Fruit fly (Drosophila melanogaster) whole organism, adult: ENCODE measurements around the gene CG31677.

ENCODE experiments used
- CG11617 ChIP-seq: fragments of 200-800 bp; sonication (Bioruptor generic); optimal IDR thresholded peaks from 2 replicates; lab custom pipeline; 2017; ENCODE audit warnings: mild to moderate bottlenecking, missing biosample characterization, missing genetic modification reagents, missing genetic modification characterization
- CG12768 ChIP-seq: fragments of 200-800 bp; sonication (Bioruptor generic); optimal IDR thresholded peaks from 2 replicates; lab custom pipeline; 2017; ENCODE audit warnings: missing biosample characterization, missing genetic modification characterization, mild to moderate bottlenecking, moderate library complexity, missing genetic modification reagents
- CG14711 ChIP-seq: fragments of 200-800 bp; sonication (Bioruptor generic); optimal IDR thresholded peaks from 2 replicates; lab custom pipeline; 2018; ENCODE audit warnings: missing biosample characterization, mild to moderate bottlenecking, missing genetic modification characterization, moderate library complexity
- CG1620 ChIP-seq: fragments of 200-800 bp; sonication (Bioruptor generic); optimal IDR thresholded peaks from 2 replicates; lab custom pipeline; 2016; ENCODE audit warnings: missing biosample characterization, missing genetic modification characterization
- CG33017 ChIP-seq: fragments of 200-800 bp; sonication (Bioruptor generic); optimal IDR thresholded peaks from 2 replicates; lab custom pipeline; 2018; ENCODE audit warnings: missing biosample characterization, mild to moderate bottlenecking, missing genetic modification characterization, moderate library complexity
- CG5204 ChIP-seq: fragments of 200-800 bp; sonication (Bioruptor generic); optimal IDR thresholded peaks from 2 replicates; lab custom pipeline; 2016; ENCODE audit warnings: missing biosample characterization, missing genetic modification characterization
- CG7045 ChIP-seq: fragments of 200-800 bp; sonication (Bioruptor generic); optimal IDR thresholded peaks from 2 replicates; lab custom pipeline; 2017; ENCODE audit warnings: missing biosample characterization, mild to moderate bottlenecking, missing genetic modification characterization
- CG7101 ChIP-seq: fragments of 200-800 bp; sonication (Bioruptor generic); optimal IDR thresholded peaks from 2 replicates; lab custom pipeline; 2018; ENCODE audit warnings: missing biosample characterization, mild to moderate bottlenecking, missing genetic modification characterization, moderate library complexity
- Clk ChIP-seq: fragments of 200-800 bp; sonication (Bioruptor generic); optimal IDR thresholded peaks from 2 replicates; lab custom pipeline; 2017; ENCODE audit warnings: missing biosample characterization, missing genetic modification characterization
- Crg-1 ChIP-seq: fragments of 200-800 bp; sonication (Bioruptor generic); optimal IDR thresholded peaks from 2 replicates; lab custom pipeline; 2016; ENCODE audit warnings: missing biosample characterization, missing genetic modification characterization
- Hr96 ChIP-seq: fragments of 200-800 bp; sonication (Bioruptor generic); optimal IDR thresholded peaks from 2 replicates; lab custom pipeline; 2016; ENCODE audit warnings: missing biosample characterization, missing genetic modification characterization
- Mnt ChIP-seq: fragments of 200-800 bp; sonication (Bioruptor generic); optimal IDR thresholded peaks from 2 replicates; lab custom pipeline; 2016; ENCODE audit warnings: missing biosample characterization, mild to moderate bottlenecking, missing genetic modification characterization
- cic ChIP-seq: fragments of 200-800 bp; sonication (Bioruptor generic); optimal IDR thresholded peaks from 2 replicates; lab custom pipeline; 2017; ENCODE audit warnings: missing biosample characterization, mild to moderate bottlenecking, missing genetic modification characterization, moderate library complexity
- cnc ChIP-seq, 2 experiments: fragments of >200 bp; optimal IDR thresholded peaks; 2 replicates each; lab custom pipeline; 2017
- kay ChIP-seq: fragments of 200-800 bp; sonication (Bioruptor generic); peaks from one replicate; lab custom pipeline; 2016; ENCODE audit warnings: missing biosample characterization, missing genetic modification characterization, borderline replicate concordance
- ovo ChIP-seq: fragments of 200-800 bp; sonication (Bioruptor generic); optimal IDR thresholded peaks from 2 replicates; lab custom pipeline; 2016; ENCODE audit warnings: missing biosample characterization, missing genetic modification characterization
- tj ChIP-seq: fragments of 200-800 bp; sonication (Bioruptor generic); optimal IDR thresholded peaks from 3 replicates; lab custom pipeline; 2017; ENCODE audit warnings: missing biosample characterization, mild to moderate bottlenecking, missing genetic modification characterization, moderate library complexity
- toe ChIP-seq: fragments of 200-800 bp; sonication (Bioruptor generic); optimal IDR thresholded peaks from 2 replicates; lab custom pipeline; 2016; ENCODE audit warnings: missing biosample characterization, missing genetic modification characterization

CG31677 gene

dm6 chr2L:20601282-20601681 is 2.7 kb downstream of the CG31677 start:
- no peak for TF ChIP-seq CG14711 (tag; lab: Kevin White, UChicago)
- no peak for TF ChIP-seq CG12768 (GFP tag; lab: Kevin White, UChicago)
- TF ChIP-seq cnc (optimal IDR thresholded peaks at IDR 0.05; lab: Kevin White, UChicago) = no peak
- no peak for TF ChIP-seq CG7045 (GFP tag; lab: Kevin White, UChicago)
- no peak for TF ChIP-seq Hr96
- no peak for TF ChIP-seq kay (GFP tag; lab: Kevin White, UChicago)
- no peak for TF ChIP-seq ovo
- no peak for TF ChIP-seq cic (GFP tag; lab: Kevin White, UChicago)
- no peak for TF ChIP-seq Crg-1 (GFP tag; lab: Kevin White, UChicago)
- TF ChIP-seq Clk (GFP tag; lab: Kevin White, UChicago) = no peak
- no peak for TF ChIP-seq CG11617
- no peak for TF ChIP-seq CG7101 (tag; lab: Kevin White, UChicago)
- TF ChIP-seq tj (GFP tag; lab: Kevin White, UChicago) = no peak
- TF ChIP-seq toe (GFP tag; lab: Kevin White, UChicago) = no peak
- TF ChIP-seq Mnt (GFP tag; lab: Kevin White, UChicago) = no peak
- no peak for TF ChIP-seq CG5204 (GFP tag; lab: Kevin White, UChicago)
- no peak for TF ChIP-seq CG1620 (GFP tag; lab: Kevin White, UChicago)

DNA sequence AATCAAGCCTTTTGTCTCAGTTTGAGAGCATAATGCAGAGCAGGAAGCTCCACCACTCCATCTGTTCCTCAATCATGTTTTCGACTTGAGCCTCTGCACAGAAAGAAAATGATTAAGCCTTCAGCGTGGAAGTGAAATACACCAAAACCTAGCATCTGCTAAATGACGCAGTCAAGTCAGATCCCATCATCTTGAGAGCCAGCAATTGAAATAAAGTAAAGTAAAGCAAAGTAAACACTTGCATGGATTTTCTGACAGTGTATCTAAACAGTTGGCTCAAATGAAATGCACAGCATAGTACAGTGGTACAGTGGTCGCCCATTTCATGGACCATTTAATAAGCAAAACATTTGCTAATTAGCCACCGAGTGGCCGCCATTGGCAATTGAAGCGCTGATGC is 6.3 kb downstream of the CG31677 start:
- no peak for TF ChIP-seq toe (GFP tag; lab: Kevin White, UChicago)
- no peak for TF ChIP-seq CG12768 (GFP tag; lab: Kevin White, UChicago)
- no peak for TF ChIP-seq cic (GFP tag; lab: Kevin White, UChicago)
- no peak for TF ChIP-seq kay (GFP tag; lab: Kevin White, UChicago)
- TF ChIP-seq cnc (optimal IDR thresholded peaks at IDR 0.05; lab: Kevin White, UChicago) = no peak

dm6 chr2L:20575939-20576338 is 28.1 kb downstream of the CG31677 start:
- TF ChIP-seq Hr96 (no peak), CG7101 (tag; lab: Kevin White, UChicago) (no peak), CG5204 (GFP tag; lab: Kevin White, UChicago) (no peak), cic (GFP tag; lab: Kevin White, UChicago) (no peak), cnc (optimal IDR thresholded peaks at IDR 0.05; lab: Kevin White, UChicago) (no peak), ovo (no peak)

DNA sequence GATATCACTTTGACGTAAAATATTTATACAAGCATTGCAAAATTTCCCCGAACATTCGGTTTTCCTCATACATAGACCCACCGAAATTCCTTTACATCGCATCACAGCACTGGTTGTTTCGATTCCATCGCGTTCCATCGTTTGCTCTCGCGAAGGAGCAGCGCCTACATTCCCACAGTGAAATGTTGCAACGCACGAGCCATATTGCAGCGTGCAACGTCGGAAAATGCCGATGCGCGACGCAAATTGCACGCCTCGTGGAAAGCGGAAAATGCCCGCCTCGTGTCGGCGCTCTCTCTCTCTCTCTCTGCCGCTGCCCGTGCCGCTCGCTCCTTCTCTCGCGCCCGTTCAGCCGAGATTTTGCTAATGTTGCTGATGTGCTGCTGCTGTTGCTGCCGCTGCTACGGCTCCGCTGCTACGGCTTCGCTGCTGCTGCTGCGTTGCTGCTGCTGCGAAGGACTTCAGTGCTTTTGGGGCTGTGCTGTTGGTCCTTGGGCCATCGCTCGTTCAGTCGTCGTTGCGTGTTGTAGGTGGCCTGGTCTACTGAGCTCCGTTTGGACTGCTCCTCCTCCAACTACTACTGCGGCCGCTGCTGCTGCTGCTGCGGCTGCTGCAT is 42.1 kb downstream of the CG31677 start:
- TF ChIP-seq cic (GFP tag; lab: Kevin White, UChicago) (no peak), CG7045 (GFP tag; lab: Kevin White, UChicago) (no peak), CG7101 (tag; lab: Kevin White, UChicago) (no peak), CG14711 (tag; lab: Kevin White, UChicago) (no peak), cnc (optimal IDR thresholded peaks at IDR 0.05; lab: Kevin White, UChicago) (no peak), ovo (no peak), Hr96 (no peak), kay (GFP tag; lab: Kevin White, UChicago) (no peak), tj (GFP tag; lab: Kevin White, UChicago) (no peak), Clk (GFP tag; lab: Kevin White, UChicago) (no peak), CG11617 (no peak), CG33017 (no peak), Mnt (GFP tag; lab: Kevin White, UChicago) (no peak)

DNA sequence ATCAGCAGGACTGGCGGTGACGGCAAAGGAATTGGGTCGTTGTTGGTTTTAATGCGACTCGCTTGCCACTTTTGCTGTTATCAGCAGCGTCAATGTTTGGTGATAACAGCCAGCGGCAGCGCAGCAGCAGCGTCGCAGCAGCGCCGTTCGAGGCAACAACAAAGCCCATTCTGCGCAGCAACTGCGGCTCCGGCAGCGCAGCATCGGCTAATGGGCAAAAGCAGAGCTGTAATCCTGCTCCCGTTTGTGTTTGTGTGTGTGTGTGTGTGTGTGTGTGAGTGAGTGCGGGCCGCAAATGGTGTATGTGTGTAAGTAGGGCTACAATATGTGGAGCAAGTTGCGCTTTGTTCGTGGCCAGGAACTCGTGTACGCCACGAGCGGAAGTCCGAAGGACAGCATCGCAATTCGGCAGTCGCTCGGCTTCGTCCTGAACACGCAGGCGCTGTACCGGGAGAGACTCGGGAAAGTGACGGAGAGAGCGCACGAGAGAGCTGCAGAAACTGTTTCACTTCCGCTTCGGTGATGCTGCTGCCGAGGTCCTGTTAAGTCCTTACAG is 42.8 kb downstream of the CG31677 start:
- TF ChIP-seq CG12768 (GFP tag; lab: Kevin White, UChicago) = no peak
